Fruit fly (Drosophila melanogaster) S2 (cell line): ENCODE results near the gene CG31735.

Source experiments
- CG8478 ChIP-seq: fragments of >200 bp; optimal IDR thresholded peaks from 2 replicates; lab custom pipeline; 2018
- CTCF ChIP-seq, 2 experiments: fragments of >200 bp; optimal IDR thresholded peaks; 2 replicates each; lab custom pipeline; 2018

The CG31735 gene

DNA sequence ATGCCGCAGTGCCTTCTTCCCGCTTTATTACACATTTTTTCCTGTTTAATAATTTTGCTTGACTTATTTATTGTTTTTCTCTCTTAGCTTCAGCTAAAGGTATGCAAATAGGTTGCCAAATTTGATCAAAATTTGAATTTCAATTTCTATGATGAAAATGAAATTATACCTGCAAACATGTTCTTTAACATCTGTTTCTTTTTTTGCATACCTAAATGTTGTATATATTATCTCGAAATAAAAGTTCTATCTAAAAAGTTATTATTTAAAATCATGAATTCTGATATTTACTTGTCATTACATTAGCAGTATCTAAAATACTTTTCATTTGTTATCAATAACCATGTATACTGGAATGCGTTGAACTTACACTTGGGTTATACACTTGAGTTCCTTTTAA is at the start of gene CG31735:
TSS of gene CG31735 (plus strand) at position 301 of the 400 bp plus-strand sequence.
- TF ChIP-seq CTCF (optimal IDR thresholded peaks at IDR 0.05; lab: Kevin White, UChicago) (no peak), CG8478 (lab: Kevin White, UChicago) (no peak)

DNA sequence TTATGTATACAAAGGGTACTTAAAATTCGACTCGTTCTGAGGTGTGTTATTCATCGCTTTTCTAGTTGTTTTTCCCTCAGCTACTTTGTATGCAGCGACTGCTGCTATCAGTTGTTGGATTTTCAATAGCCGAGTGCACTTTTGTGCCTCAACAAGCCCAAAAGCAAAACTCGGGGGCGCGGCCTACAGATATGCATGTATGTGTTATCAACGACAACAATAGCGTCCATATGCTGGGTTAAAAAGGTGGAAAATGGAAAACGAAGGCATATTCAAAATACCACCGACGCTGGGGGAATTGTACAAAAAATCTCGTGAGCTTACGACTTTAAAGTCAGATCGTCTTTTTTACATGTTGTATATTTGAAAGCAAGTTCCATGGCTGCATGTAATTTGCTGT is 48.7 kb upstream of the CG31735 start:
- TF ChIP-seq CG8478 (lab: Kevin White, UChicago) (no peak), CTCF (optimal IDR thresholded peaks at IDR 0.05; lab: Kevin White, UChicago) (no peak)

DNA sequence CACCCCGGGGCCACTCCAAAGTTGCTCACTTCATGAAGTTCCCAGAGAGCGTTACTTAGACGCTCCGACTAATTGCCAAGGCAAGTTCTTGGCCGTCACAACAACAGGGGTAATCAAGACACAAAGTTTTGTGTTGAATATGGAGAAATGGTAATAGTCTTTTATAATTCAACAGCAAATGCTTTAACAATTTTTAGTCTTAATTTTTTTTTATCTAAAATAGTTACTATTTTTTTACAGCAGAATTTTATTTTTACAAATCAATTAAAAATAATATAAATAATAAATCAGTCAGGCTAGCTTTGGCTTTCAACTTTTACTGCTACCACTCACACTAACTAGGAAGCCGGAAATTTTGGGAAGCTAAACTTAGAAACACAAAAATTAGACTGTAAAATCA is 43.0 kb upstream of the CG31735 start, which contains the start of gene CG13243:
TSS of gene CG13243 (plus strand) at position 301 of the 400 bp plus-strand sequence.
- TF ChIP-seq CTCF (optimal IDR thresholded peaks at IDR 0.05; lab: Kevin White, UChicago) (no peak), CG8478 (lab: Kevin White, UChicago) (no peak)

DNA sequence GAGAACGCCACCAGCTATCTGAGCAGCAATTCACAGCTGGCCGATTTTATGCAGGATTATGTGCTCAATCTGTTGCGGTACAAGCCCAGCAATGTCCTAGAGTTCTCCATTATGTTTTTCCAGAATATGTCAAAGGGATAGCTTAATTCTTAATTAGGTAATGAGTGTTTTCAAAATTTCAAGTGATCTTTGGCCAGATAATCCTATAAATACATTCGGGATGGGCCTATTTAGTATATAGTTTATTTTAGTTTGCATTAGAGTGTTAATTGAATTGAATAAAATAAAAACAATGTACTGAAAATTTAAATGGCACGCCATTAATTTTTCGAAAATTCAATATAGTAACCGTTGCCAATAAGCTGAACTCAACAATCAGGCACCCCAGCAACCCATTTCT is 41.4 kb upstream of the CG31735 start, which contains the start of gene Tektin-A:
TSS of gene Tektin-A (plus strand) at position 301 of the 400 bp plus-strand sequence.
- TF ChIP-seq CG8478 (lab: Kevin White, UChicago) (no peak), CTCF (optimal IDR thresholded peaks at IDR 0.05; lab: Kevin White, UChicago) (no peak)

DNA sequence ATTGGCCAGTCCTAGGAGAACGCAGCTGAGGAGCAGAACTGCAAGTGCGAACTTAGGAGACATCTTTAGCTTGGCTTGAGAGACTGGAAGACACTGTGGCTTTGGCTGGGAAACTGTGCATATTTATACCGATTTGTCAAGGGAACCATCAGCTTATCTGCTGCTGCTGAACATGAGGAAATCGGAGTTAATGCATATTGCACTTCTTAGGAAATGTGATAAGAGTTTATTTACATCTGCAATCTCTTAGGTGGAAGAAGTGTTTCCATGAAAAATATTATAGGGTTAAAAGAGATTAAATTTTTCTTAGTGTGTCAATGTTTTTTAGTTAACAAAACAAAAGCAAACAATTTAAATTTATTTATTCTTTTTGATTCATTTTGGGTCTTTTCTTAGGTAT is 29.9 kb upstream of the CG31735 start, which contains the start of gene CG42792:
TSS of gene CG42792 (minus strand) at position 101 of the 400 bp plus-strand sequence.
- TF ChIP-seq CTCF (optimal IDR thresholded peaks at IDR 0.05; lab: Kevin White, UChicago) (no peak), CG8478 (lab: Kevin White, UChicago) (no peak)

DNA sequence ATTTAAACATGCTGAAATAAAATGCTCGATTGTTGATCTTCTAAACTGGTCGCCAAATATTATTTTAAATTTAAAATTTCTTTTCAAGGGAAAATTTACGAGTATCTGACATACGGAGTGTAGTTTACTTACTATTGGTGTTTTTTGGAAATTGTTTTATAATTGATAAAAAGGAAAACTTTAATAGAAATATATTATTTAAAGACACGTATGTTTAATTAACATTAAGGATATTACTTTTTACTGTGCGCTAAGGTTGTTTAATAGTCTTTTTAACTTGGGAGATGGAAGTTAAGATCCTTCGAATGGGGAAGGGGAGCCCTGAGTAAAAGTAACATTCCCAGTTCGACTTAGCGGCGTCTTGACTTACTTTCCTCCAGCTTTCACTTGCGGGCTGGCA is 15.2 kb upstream of the CG31735 start, which contains the start of gene CG7653:
TSS of gene CG7653 (minus strand) at position 101 of the 400 bp plus-strand sequence.
- TF ChIP-seq CTCF (optimal IDR thresholded peaks at IDR 0.05; lab: Kevin White, UChicago), result no peak
- no peak for TF ChIP-seq CG8478 (lab: Kevin White, UChicago)

DNA sequence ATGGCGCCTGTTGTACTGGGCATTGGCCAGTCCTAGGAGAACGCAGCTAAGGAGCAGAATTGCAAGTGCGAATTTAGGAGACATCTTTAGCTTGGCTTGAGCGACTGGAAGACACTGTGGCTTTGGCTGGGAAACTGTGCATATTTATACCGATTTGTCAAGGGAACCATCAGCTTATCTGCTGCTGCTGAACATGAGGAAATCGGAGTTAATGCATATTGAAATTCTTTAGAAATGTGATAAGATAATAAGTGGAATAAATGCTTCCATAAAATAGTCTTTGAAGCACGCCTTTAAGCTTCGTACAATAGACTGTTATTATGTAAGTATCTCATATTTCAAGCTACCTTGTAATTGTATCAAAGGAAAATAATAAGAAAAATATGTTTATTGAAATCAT is 12.2 kb upstream of the CG31735 start, which contains the start of gene CG44475:
TSS of gene CG44475 (minus strand) at position 101 of the 400 bp plus-strand sequence.
- TF ChIP-seq CTCF (optimal IDR thresholded peaks at IDR 0.05; lab: Kevin White, UChicago), result no peak
- TF ChIP-seq CG8478 (lab: Kevin White, UChicago), result no peak

DNA sequence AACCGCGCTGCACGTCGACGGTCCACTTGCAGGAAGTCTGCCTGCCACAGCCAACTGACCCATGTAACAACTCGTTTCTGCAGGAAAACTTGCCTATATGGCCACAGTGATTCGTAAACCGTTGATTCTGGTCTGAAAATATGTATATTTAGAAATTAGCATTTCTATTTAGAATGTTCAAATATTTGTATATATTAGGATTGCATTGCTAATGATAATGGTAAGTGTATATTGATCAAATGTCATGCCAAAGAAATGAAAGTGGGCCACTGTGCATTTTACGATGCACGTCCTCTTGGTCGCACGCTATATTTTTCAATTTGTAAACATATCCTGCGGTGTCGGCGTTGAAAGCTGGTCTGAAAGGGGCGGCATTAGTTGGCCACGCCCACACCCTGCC is 9.1 kb upstream of the CG31735 start:
- TF ChIP-seq CG8478 (lab: Kevin White, UChicago), result no peak
- TF ChIP-seq CTCF (optimal IDR thresholded peaks at IDR 0.05; lab: Kevin White, UChicago), result no peak

DNA sequence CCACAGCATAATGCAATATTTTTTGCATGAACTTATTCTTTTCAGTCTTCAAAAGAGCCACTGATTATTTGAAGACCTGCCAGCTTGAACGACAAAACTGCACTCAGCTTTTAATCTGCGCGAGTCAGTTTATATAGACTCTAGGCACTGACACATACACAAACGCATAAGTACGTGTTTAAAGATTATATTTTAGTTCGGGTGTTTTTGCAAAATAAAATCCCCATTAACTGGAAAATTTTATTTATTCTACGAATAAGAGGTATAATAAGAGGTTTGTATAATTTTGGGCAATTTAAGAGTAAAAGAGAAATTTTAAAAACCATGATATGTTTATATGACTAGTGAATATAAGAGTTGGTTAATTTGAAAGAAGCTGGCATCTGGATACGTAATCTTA is 1.5 kb upstream of the CG31735 start, which contains the start of gene Tep1:
TSS of gene Tep1 (minus strand) at position 101 of the 400 bp plus-strand sequence.
- no peak for TF ChIP-seq CG8478 (lab: Kevin White, UChicago)
- TF ChIP-seq CTCF (optimal IDR thresholded peaks at IDR 0.05; lab: Kevin White, UChicago), result no peak

DNA sequence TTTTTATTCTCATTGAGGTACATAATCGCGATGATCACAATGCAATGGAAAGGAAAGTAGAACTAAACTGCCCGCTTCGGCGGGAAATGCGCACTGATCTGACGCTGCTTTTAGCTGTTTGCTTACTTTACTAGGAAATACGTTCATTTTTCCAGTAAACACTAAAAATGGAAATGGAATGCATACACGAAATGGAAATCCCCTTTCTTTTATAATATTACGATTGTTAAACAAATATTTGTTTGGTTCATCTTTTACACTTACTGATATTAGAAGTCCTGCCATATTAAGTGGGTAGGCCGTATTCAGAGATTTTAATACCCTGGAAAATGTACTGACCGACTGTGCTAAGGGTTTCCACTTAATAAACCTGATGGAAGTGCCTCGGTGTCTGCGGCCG is 5.2 kb downstream of the CG31735 start, which contains the start of gene CG31823:
TSS of gene CG31823 (minus strand) at position 101 of the 400 bp plus-strand sequence.
- TF ChIP-seq CTCF (optimal IDR thresholded peaks at IDR 0.05; lab: Kevin White, UChicago) (no peak), CG8478 (lab: Kevin White, UChicago) (no peak)

DNA sequence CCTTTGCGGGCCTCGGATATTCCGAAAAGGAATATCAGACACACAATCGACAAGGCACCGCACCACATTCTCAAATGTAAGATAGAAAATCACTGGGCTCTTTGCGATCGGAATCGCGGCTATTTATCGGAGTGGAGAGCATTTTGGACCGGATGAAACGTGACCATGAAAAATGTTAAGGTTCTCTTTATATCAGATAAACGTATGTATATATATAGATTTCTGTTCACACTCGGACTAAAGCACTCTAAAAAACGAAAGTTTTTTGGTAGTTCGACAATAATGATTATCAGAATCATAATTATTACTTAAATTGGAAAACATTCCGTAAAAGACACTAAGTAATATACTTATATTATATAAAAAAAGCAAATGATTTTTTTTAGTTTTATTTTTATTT is 7.1 kb downstream of the CG31735 start, which contains the start of gene CG31821:
TSS of gene CG31821 (minus strand) at position 101 of the 400 bp plus-strand sequence.
- TF ChIP-seq CTCF (optimal IDR thresholded peaks at IDR 0.05; lab: Kevin White, UChicago) (no peak), CG8478 (lab: Kevin White, UChicago) (no peak)

DNA sequence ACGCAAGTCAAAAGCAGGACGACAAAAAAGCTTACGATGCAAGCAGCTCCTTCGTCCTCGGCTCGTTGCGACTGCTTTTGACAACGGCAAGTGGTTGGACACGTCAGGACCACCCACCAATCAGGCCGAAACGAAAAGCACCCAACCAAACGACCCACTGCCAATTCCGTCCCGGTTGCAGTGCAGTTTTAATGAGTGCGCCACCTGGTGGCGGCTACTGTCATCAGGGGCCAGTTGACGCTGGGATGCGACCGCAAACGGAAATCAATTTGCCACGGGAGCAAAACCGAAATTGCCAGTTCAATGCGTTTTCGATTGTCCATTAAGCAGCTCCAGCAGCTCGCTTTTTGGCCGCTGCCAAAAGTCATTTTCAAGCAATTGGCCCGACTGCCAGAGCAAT is 8.5 kb downstream of the CG31735 start:
- TF ChIP-seq CG8478 (lab: Kevin White, UChicago) (no peak), CTCF (optimal IDR thresholded peaks at IDR 0.05; lab: Kevin White, UChicago) (peak; percentile 81 to 86)

DNA sequence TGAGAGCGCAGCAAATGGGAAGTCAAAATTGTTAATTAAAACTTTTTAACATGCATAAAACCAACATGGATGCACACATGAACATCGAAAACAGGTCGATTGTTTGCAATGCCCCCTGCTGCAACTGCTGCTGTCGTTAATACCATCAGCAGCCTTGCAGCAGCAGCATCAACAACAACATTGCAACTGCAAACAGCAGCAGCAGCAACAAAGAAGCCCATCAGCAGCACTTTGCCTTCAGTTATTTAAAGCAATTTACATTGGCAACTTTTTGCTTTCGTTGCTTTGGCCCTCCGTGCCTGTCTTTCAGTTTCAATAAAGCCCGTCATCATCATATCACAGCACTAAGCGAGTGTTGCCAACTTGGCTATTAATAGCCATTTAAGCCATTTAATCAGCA is 12.1 kb downstream of the CG31735 start:
- TF ChIP-seq CTCF (optimal IDR thresholded peaks at IDR 0.05; lab: Kevin White, UChicago) (no peak), CG8478 (lab: Kevin White, UChicago) (no peak)

DNA sequence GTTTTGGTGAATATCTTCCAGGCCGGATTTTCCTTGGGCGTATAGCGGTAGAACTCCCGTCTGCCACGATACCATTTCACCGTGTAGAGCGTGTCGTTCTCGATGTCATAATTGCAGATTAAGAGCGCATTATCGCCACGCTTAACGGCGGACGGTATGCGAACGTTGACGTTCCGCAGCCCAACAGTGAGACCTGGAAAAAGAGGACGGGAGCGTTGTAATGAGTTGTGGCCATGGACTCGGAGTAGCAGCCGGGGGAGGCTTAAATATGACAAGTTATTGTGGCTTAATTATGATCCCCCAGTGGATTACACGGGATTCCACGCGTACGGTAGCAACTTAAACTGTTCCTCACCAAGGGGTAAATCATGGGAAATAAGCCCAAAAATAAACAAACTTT is 12.8 kb downstream of the CG31735 start:
- TF ChIP-seq CG8478 (lab: Kevin White, UChicago), result no peak

DNA sequence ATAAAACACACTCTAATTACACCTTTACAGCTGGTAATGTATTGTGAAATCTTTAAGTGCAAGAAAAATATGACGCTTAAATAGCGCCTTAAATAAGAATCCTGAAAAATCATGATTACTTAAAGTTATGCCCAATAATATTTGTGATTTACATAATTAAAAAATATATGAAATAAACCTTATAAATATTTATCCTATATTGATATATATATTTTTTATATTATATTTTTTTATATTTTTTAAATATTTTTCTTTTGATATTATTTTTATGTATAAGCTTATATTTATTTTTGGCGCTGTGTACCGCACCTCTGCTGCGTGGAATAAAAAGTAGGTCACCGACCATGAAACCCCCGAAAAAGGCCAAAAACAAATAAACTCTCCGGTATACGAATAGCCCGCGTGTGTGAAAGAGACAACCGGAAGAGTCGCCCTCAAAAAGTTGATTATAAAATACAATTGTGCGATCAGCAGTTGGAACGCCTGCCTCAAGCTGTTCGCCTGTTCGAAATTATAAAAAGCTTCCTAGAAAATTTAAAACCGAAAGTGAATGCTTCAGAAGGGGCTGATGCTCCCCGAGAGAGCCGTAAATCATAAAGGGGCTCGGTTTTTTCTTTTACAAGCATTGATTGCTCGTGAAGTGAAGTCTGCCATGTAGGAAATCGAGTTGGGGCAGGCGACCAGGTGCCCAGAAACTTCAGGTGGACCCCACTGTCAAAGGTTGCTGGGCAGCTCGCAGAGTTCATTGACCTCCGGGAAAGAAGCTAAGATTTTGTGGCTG is 13.4 kb downstream of the CG31735 start:
- TF ChIP-seq CG8478 (lab: Kevin White, UChicago) (no peak), CTCF (optimal IDR thresholded peaks at IDR 0.05; lab: Kevin White, UChicago) (no peak)
